Fruit fly (Drosophila melanogaster) whole organism, prepupa: Measurements from ENCODE around the gene CG5160.

Experiments used
- CG10631 ChIP-seq: fragments of 200-800 bp; sonication (Bioruptor generic); optimal IDR thresholded peaks from 2 replicates; lab custom pipeline; 2016; ENCODE audit warnings: missing biosample characterization, missing genetic modification characterization
- CG11902 ChIP-seq: fragments of 200-800 bp; sonication (Bioruptor generic); optimal IDR thresholded peaks from 3 replicates; lab custom pipeline; 2016; ENCODE audit warnings: missing biosample characterization, missing genetic modification characterization
- CG3032 ChIP-seq: fragments of 200-800 bp; optimal IDR thresholded peaks from 2 replicates; lab custom pipeline; 2019; ENCODE audit warnings: missing biosample characterization, mild to moderate bottlenecking, missing genetic modification characterization, moderate library complexity
- CG31627 ChIP-seq: fragments of 200-800 bp; sonication (Bioruptor generic); optimal IDR thresholded peaks from 3 replicates; lab custom pipeline; 2016; ENCODE audit warnings: missing biosample characterization, missing genetic modification characterization
- CG32006 ChIP-seq: fragments of 200-800 bp; sonication (Bioruptor generic); optimal IDR thresholded peaks from 3 replicates; lab custom pipeline; 2017; ENCODE audit warnings: missing biosample characterization, mild to moderate bottlenecking, missing genetic modification characterization
- CG34406 ChIP-seq: fragments of 200-800 bp; sonication (Bioruptor generic); optimal IDR thresholded peaks from 3 replicates; lab custom pipeline; 2016; ENCODE audit warnings: missing biosample characterization, missing genetic modification characterization
- CG3919 ChIP-seq: fragments of 200-800 bp; sonication (Bioruptor generic); optimal IDR thresholded peaks from 3 replicates; lab custom pipeline; 2016; ENCODE audit warnings: missing biosample characterization, missing genetic modification characterization
- CG4318 ChIP-seq: fragments of 200-800 bp; sonication (Bioruptor generic); optimal IDR thresholded peaks from 3 replicates; lab custom pipeline; 2017; ENCODE audit warnings: missing biosample characterization, mild to moderate bottlenecking, missing genetic modification characterization
- CG6854 ChIP-seq: fragments of 200-800 bp; sonication (Bioruptor generic); optimal IDR thresholded peaks from 2 replicates; lab custom pipeline; 2017; ENCODE audit warnings: missing biosample characterization, mild to moderate bottlenecking, missing genetic modification characterization
- CG8119 ChIP-seq: fragments of 200-800 bp; sonication (Bioruptor generic); IDR thresholded peaks from 3 replicates; pipeline ENCODE4 v1.3.6; 2022; ENCODE audit warnings: missing biosample characterization, missing genetic modification characterization
- CG8632 ChIP-seq: fragments of 200-800 bp; sonication (Bioruptor generic); optimal IDR thresholded peaks from 3 replicates; lab custom pipeline; 2016; ENCODE audit warnings: missing biosample characterization, missing genetic modification characterization
- CG9139 ChIP-seq: fragments of 200-800 bp; sonication (Bioruptor generic); optimal IDR thresholded peaks from 3 replicates; lab custom pipeline; 2017; ENCODE audit warnings: missing biosample characterization, mild to moderate bottlenecking, missing genetic modification characterization
- Eip78C ChIP-seq: fragments of 200-800 bp; sonication (Bioruptor generic); peaks from one replicate; lab custom pipeline; 2016; ENCODE audit warnings: missing biosample characterization, missing genetic modification characterization
- Ets96B ChIP-seq: fragments of 200-800 bp; optimal IDR thresholded peaks from 2 replicates; lab custom pipeline; 2019; ENCODE audit warnings: missing biosample characterization, mild to moderate bottlenecking, missing genetic modification characterization, moderate library complexity
- Smox ChIP-seq: fragments of 200-800 bp; sonication (Bioruptor generic); optimal IDR thresholded peaks from 3 replicates; lab custom pipeline; 2016; ENCODE audit warnings: missing biosample characterization, missing genetic modification characterization
- Sox14 ChIP-seq: fragments of 200-800 bp; sonication (Bioruptor generic); optimal IDR thresholded peaks from 3 replicates; lab custom pipeline; 2016; ENCODE audit warnings: missing biosample characterization, missing genetic modification characterization
- acj6 ChIP-seq: fragments of 200-800 bp; sonication (Bioruptor generic); optimal IDR thresholded peaks from 3 replicates; lab custom pipeline; 2016; ENCODE audit warnings: missing biosample characterization, missing genetic modification characterization
- cyc ChIP-seq: fragments of 200-800 bp; sonication (Bioruptor generic); optimal IDR thresholded peaks from 3 replicates; lab custom pipeline; 2016; ENCODE audit warnings: missing biosample characterization, missing genetic modification characterization
- dsx ChIP-seq: fragments of 200-800 bp; optimal IDR thresholded peaks from 3 replicates; lab custom pipeline; 2019; ENCODE audit warnings: missing biosample characterization, mild to moderate bottlenecking, missing genetic modification characterization, moderate library complexity; ENCODE audit not compliant: poor library complexity, severe bottlenecking
- eg ChIP-seq: fragments of 200-800 bp; sonication (Bioruptor generic); IDR thresholded peaks from 3 replicates; pipeline ENCODE4 v1.3.6; 2022; ENCODE audit warnings: missing biosample characterization, missing genetic modification characterization
- salr ChIP-seq, 2 experiments: fragments of 200-800 bp; sonication (Bioruptor generic); optimal IDR thresholded peaks; 3 replicates each; lab custom pipeline; 2016 to 2018; ENCODE audit warnings: missing biosample characterization in 2 of 2, missing genetic modification characterization in 2 of 2, mild to moderate bottlenecking in 1 of 2
- spab ChIP-seq: fragments of 200-800 bp; sonication (Bioruptor generic); optimal IDR thresholded peaks from 2 replicates; lab custom pipeline; 2017; ENCODE audit warnings: missing biosample characterization, mild to moderate bottlenecking, missing genetic modification characterization, missing genetic modification reagents
- ss ChIP-seq, 2 experiments: fragments of 200-800 bp; sonication (Bioruptor generic); optimal IDR thresholded peaks; 2 replicates in 1 of 2; 3 replicates in 1 of 2; lab custom pipeline; 2017 to 2018; ENCODE audit warnings: mild to moderate bottlenecking in 2 of 2, missing biosample characterization in 2 of 2, missing genetic modification characterization in 2 of 2, moderate library complexity in 1 of 2
- topi ChIP-seq: fragments of 200-800 bp; sonication (Bioruptor generic); optimal IDR thresholded peaks from 3 replicates; lab custom pipeline; 2016; ENCODE audit warnings: missing biosample characterization, missing genetic modification characterization
- vri ChIP-seq: fragments of 200-800 bp; sonication (Bioruptor generic); optimal IDR thresholded peaks from 3 replicates; lab custom pipeline; 2016; ENCODE audit warnings: missing biosample characterization, mild to moderate bottlenecking, missing genetic modification characterization

The CG5160 gene

DNA sequence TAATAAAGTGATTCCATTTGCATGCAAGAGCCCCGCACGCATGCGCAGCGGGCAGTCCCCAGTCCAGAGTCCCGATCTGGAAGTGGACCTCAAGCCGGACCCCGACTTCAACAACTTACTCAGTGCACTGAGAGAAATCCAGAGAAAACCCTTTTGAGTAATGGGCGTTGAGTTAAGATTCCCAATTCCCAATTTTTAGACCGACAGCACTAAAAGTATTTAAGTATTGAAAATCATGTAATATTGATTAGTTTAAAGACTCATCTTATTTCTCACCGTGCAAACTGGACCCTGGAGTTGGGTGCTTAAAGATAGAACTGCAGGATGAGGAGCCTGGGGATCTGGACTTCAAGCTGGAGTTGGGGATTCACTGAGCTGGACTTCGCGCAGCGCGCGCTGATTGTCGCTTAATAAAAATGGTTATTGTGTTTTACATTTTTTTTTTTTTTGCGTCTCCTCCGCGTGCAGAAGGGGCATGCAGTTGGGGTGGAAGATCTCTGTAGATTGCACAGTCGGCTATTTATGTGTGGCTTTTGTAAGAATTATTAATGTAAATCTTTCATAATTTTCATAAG lies 40.5 kb downstream of the CG5160 start (continued):
- peak; percentile 87 for TF ChIP-seq CG11902 (GFP tag; lab: Kevin White, UChicago)
- TF ChIP-seq Sox14 (GFP tag; lab: Kevin White, UChicago): peak; percentile 94
- TF ChIP-seq CG6854 (GFP tag; lab: Kevin White, UChicago): peak; percentile 89
- peak; percentile 99 for TF ChIP-seq Eip78C (GFP tag; lab: Kevin White, UChicago)
- TF ChIP-seq spab (GFP tag; lab: Kevin White, UChicago): peak; percentile 98
- peak; percentile 97 for TF ChIP-seq Ets96B (tag; lab: Kevin White, UChicago)
- peak; percentile 97 for TF ChIP-seq CG3032 (tag; lab: Kevin White, UChicago)
- TF ChIP-seq cyc (GFP tag; lab: Kevin White, UChicago): peak; percentile 93
- TF ChIP-seq CG34406 (GFP tag; lab: Kevin White, UChicago): peak; percentile 90

DNA sequence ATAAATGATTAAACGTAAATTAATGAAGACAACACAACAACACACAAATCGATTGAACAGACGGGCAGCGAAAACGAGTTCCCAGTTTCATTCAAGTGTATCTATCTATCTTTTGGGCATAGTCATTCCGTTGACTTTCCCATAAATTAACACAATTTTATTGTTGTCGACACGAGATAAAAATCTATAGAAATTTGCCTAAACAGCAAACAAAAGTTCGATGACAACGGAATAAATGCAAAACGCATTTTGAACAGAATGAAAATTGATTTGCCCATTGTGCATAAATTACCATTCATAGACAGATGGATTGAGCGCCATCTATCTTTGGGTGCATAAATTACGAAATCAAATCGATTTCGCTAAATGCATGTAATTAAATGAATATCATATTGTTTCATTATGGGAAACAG lies 45.8 kb downstream of the CG5160 start:
- TF ChIP-seq CG8119 (no peak), Smox (GFP tag; lab: Kevin White, UChicago) (no peak), topi (GFP tag; lab: Kevin White, UChicago) (no peak), ss (GFP tag; optimal IDR thresholded peaks at IDR 0.05; lab: Kevin White, UChicago) (no peak), vri (no peak), salr (GFP tag; optimal IDR thresholded peaks at IDR 0.05; lab: Kevin White, UChicago) (no peak), CG10631 (GFP tag; lab: Kevin White, UChicago) (no peak), CG9139 (GFP tag; lab: Kevin White, UChicago) (no peak), dsx (GFP tag; lab: Kevin White, UChicago) (no peak), Sox14 (GFP tag; lab: Kevin White, UChicago) (no peak), CG31627 (GFP tag; lab: Kevin White, UChicago) (no peak), CG3919 (GFP tag; lab: Kevin White, UChicago) (no peak), eg (GFP tag; lab: Robert Waterston, UW) (no peak), CG8632 (no peak), CG6854 (GFP tag; lab: Kevin White, UChicago) (no peak), CG32006 (GFP tag; lab: Kevin White, UChicago) (no peak), acj6 (no peak), CG4318 (GFP tag; lab: Kevin White, UChicago) (no peak), Eip78C (GFP tag; lab: Kevin White, UChicago) (no peak)
